Worm (Caenorhabditis elegans) whole organism, midembryonic: ENCODE measurements around the gene ugt-53.

ENCODE experiments used
- T22C8.4 ChIP-seq: fragments of 200-800 bp; sonication (Bioruptor generic); IDR thresholded peaks from 2 replicates; pipeline ENCODE4 v1.3.6; 2022; ENCODE audit warnings: missing genetic modification characterization, missing compliant biosample characterization
- cog-1 ChIP-seq: sonication (generic microtip); optimal IDR thresholded peaks from 2 replicates; lab custom pipeline; 2016; ENCODE audit warnings: missing genetic modification characterization, missing compliant biosample characterization
- flt-1 ChIP-seq: fragments of 200-800 bp; sonication (Bioruptor generic); IDR thresholded peaks from 2 replicates; pipeline ENCODE4 v1.3.6; 2022; ENCODE audit warnings: missing genetic modification characterization, missing compliant biosample characterization
- klf-2 ChIP-seq: fragments of 200-800 bp; sonication (Bioruptor generic); conservative IDR thresholded peaks from 2 replicates; pipeline ENCODE4 v1.3.6; 2022; ENCODE audit warnings: missing genetic modification reagents, missing genetic modification characterization, missing compliant biosample characterization
- med-1 ChIP-seq: sonication (generic microtip); optimal IDR thresholded peaks from 2 replicates; lab custom pipeline; 2017; ENCODE audit warnings: missing genetic modification characterization, mild to moderate bottlenecking, missing compliant biosample characterization, antibody characterized with exemption, missing genetic modification reagents; ENCODE audit not compliant: insufficient read depth
- ref-1 ChIP-seq: fragments of 200-800 bp; sonication (Bioruptor generic); conservative IDR thresholded peaks from 2 replicates; pipeline ENCODE4 v1.3.6; 2022; ENCODE audit warnings: missing genetic modification reagents, missing genetic modification characterization, missing compliant biosample characterization
- tab-1 ChIP-seq: fragments of 200-800 bp; sonication (Bioruptor generic); IDR thresholded peaks from 2 replicates; pipeline ENCODE4 v1.3.6; 2022; ENCODE audit warnings: missing genetic modification characterization, missing compliant biosample characterization
- ztf-23 ChIP-seq: fragments of 200-800 bp; sonication (Bioruptor generic); IDR thresholded peaks from 2 replicates; pipeline ENCODE4 v1.3.6; 2022; ENCODE audit warnings: missing genetic modification reagents, missing genetic modification characterization, missing compliant biosample characterization
- ztf-29 ChIP-seq: fragments of 200-800 bp; sonication (Bioruptor generic); IDR thresholded peaks from 2 replicates; pipeline ENCODE4 v1.3.6; 2022; ENCODE audit warnings: missing genetic modification reagents, missing genetic modification characterization, missing compliant biosample characterization

ugt-53 gene

ce11 chrV:2857842-2858241, 8.7 kb downstream of the ugt-53 start, which contains the start of gene srj-55:
srj-55 (minus strand) TSS chrV:2857942.
- TF ChIP-seq flt-1 (GFP tag; lab: Robert Waterston, UW): no peak
- no peak for TF ChIP-seq cog-1
- no peak for TF ChIP-seq T22C8.4
- TF ChIP-seq klf-2 (GFP tag; lab: Robert Waterston, UW): no peak
- TF ChIP-seq tab-1 (GFP tag; lab: Robert Waterston, UW): no peak
- no peak for TF ChIP-seq ref-1
- TF ChIP-seq med-1 (GFP tag; lab: Kevin White, UChicago): no peak
- no peak for TF ChIP-seq ztf-23 (GFP tag; lab: Robert Waterston, UW)

ce11 chrV:2859738-2860137, 10.6 kb downstream of the ugt-53 start, which contains the start of gene srj-54:
srj-54 (minus strand) TSS chrV:2859838.
- TF ChIP-seq cog-1 (no peak), T22C8.4 (no peak), ztf-23 (GFP tag; lab: Robert Waterston, UW) (no peak), flt-1 (GFP tag; lab: Robert Waterston, UW) (no peak), klf-2 (GFP tag; lab: Robert Waterston, UW) (no peak), tab-1 (GFP tag; lab: Robert Waterston, UW) (no peak), ref-1 (no peak), med-1 (GFP tag; lab: Kevin White, UChicago) (no peak), ztf-29 (GFP tag; lab: Robert Waterston, UW) (no peak)

- TF ChIP-seq ztf-23 (GFP tag; lab: Robert Waterston, UW): no peak
- no peak for TF ChIP-seq T22C8.4
Measured at ce11 chrV:2861505-2861904, 12.4 kb downstream of the ugt-53 start, which contains the start of gene srh-270. srh-270 (minus strand) TSS chrV:2861605.

- no peak for TF ChIP-seq klf-2 (GFP tag; lab: Robert Waterston, UW)
- TF ChIP-seq cog-1: no peak
- no peak for TF ChIP-seq flt-1 (GFP tag; lab: Robert Waterston, UW)
Measured at ce11 chrV:2863033-2863432, 13.9 kb downstream of the ugt-53 start, which contains the start of gene srh-272. srh-272 (plus strand) TSS chrV:2863333.

- TF ChIP-seq med-1 (GFP tag; lab: Kevin White, UChicago): no peak
- no peak for TF ChIP-seq tab-1 (GFP tag; lab: Robert Waterston, UW)
Measured at ce11 chrV:2864899-2865298, 15.8 kb downstream of the ugt-53 start, which contains the start of gene srh-240. srh-240 (plus strand) TSS chrV:2865199.

- TF ChIP-seq ztf-29 (GFP tag; lab: Robert Waterston, UW) (no peak), T22C8.4 (no peak), flt-1 (GFP tag; lab: Robert Waterston, UW) (no peak), klf-2 (GFP tag; lab: Robert Waterston, UW) (no peak), ref-1 (no peak), cog-1 (no peak), ztf-23 (GFP tag; lab: Robert Waterston, UW) (no peak), tab-1 (GFP tag; lab: Robert Waterston, UW) (no peak), med-1 (GFP tag; lab: Kevin White, UChicago) (no peak)
Measured at ce11 chrV:2869503-2869902, 20.4 kb downstream of the ugt-53 start, which contains the start of gene srh-241. srh-241 (minus strand) TSS chrV:2869603.

ce11 chrV:2870127-2870526, 21.0 kb downstream of the ugt-53 start, which contains the start of gene srh-243:
srh-243 (plus strand) TSS chrV:2870427.
- TF ChIP-seq tab-1 (GFP tag; lab: Robert Waterston, UW) (no peak), T22C8.4 (no peak), klf-2 (GFP tag; lab: Robert Waterston, UW) (no peak), ztf-23 (GFP tag; lab: Robert Waterston, UW) (no peak), med-1 (GFP tag; lab: Kevin White, UChicago) (no peak), cog-1 (no peak), flt-1 (GFP tag; lab: Robert Waterston, UW) (no peak), ref-1 (no peak), ztf-29 (GFP tag; lab: Robert Waterston, UW) (no peak)

- TF ChIP-seq ztf-23 (GFP tag; lab: Robert Waterston, UW) (no peak), tab-1 (GFP tag; lab: Robert Waterston, UW) (no peak)
Measured at ce11 chrV:2871754-2872504, 22.8 kb downstream of the ugt-53 start.

ce11 chrV:2872947-2873346, 23.8 kb downstream of the ugt-53 start:
- TF ChIP-seq cog-1: no peak
- TF ChIP-seq ref-1: no peak
- no peak for TF ChIP-seq tab-1 (GFP tag; lab: Robert Waterston, UW)
- no peak for TF ChIP-seq flt-1 (GFP tag; lab: Robert Waterston, UW)
- TF ChIP-seq ztf-29 (GFP tag; lab: Robert Waterston, UW): no peak
- TF ChIP-seq T22C8.4: no peak
- TF ChIP-seq klf-2 (GFP tag; lab: Robert Waterston, UW): no peak
- no peak for TF ChIP-seq med-1 (GFP tag; lab: Kevin White, UChicago)
- TF ChIP-seq ztf-23 (GFP tag; lab: Robert Waterston, UW): no peak

ce11 chrV:2875422-2875821, 26.3 kb downstream of the ugt-53 start, which contains the start of gene folt-2:
folt-2 (minus strand) TSS chrV:2875600.
- no peak for TF ChIP-seq ztf-23 (GFP tag; lab: Robert Waterston, UW)
- no peak for TF ChIP-seq med-1 (GFP tag; lab: Kevin White, UChicago)
- no peak for TF ChIP-seq flt-1 (GFP tag; lab: Robert Waterston, UW)
- TF ChIP-seq cog-1: no peak
- TF ChIP-seq klf-2 (GFP tag; lab: Robert Waterston, UW): no peak
- TF ChIP-seq ref-1: no peak
- TF ChIP-seq T22C8.4: no peak
- no peak for TF ChIP-seq tab-1 (GFP tag; lab: Robert Waterston, UW)
- TF ChIP-seq ztf-29 (GFP tag; lab: Robert Waterston, UW): no peak
